Worm (Caenorhabditis elegans) whole organism, L4 larva: ENCODE measurements around the gene npax-3.

ENCODE experiments used
- F44E2.7 ChIP-seq: fragments of 200-800 bp; sonication (Bioruptor generic); IDR thresholded peaks from 2 replicates; pipeline ENCODE4 v2.1.2; 2022; ENCODE audit warnings: missing genetic modification characterization, missing compliant biosample characterization
- T20F7.1 ChIP-seq: fragments of 200-800 bp; sonication (Bioruptor generic); optimal IDR thresholded peaks from 2 replicates; lab custom pipeline; 2018; ENCODE audit warnings: mild to moderate bottlenecking, missing genetic modification characterization, missing compliant biosample characterization
- T26A8.4 ChIP-seq: fragments of 200-800 bp; sonication (Bioruptor generic); IDR thresholded peaks from 2 replicates; pipeline ENCODE4 v1.3.6; 2022; ENCODE audit warnings: missing genetic modification characterization, missing compliant biosample characterization
- ZK337.2 ChIP-seq: fragments of 200-800 bp; sonication (Bioruptor generic); IDR thresholded peaks from 2 replicates; pipeline ENCODE4 v1.3.6; 2022; ENCODE audit warnings: missing genetic modification reagents, missing genetic modification characterization, missing compliant biosample characterization
- ZK546.5 ChIP-seq, 2 experiments: sonication (generic microtip); optimal IDR thresholded peaks; 2 replicates each; lab custom pipeline; 2017; ENCODE audit warnings: missing biosample characterization in 2 of 2, missing genetic modification characterization in 2 of 2
- aha-1 ChIP-seq: fragments of 150-350 bp; peaks from one replicate; lab custom pipeline; 2014; ENCODE audit warnings: missing biosample characterization, missing genetic modification characterization
- ama-1 ChIP-seq: fragments of 150-350 bp; optimal IDR thresholded peaks from 2 replicates; lab custom pipeline; 2014; ENCODE audit warnings: inconsistent platforms, mixed read lengths
- attf-4 ChIP-seq: sonication (generic microtip); optimal IDR thresholded peaks from 3 replicates; lab custom pipeline; 2017; ENCODE audit warnings: missing biosample characterization, missing genetic modification characterization
- ceh-82 ChIP-seq: sonication (generic microtip); optimal IDR thresholded peaks from 2 replicates; lab custom pipeline; 2017; ENCODE audit warnings: missing biosample characterization, missing genetic modification characterization
- daf-12 ChIP-seq: fragments of 150-350 bp; optimal IDR thresholded peaks from 2 replicates; lab custom pipeline; 2014; ENCODE audit warnings: missing biosample characterization, missing genetic modification reagents, missing genetic modification characterization
- daf-19 ChIP-seq: fragments of 200-800 bp; sonication (Bioruptor generic); conservative IDR thresholded peaks from 2 replicates; pipeline ENCODE4 v1.3.6; 2022; ENCODE audit warnings: missing genetic modification characterization, missing compliant biosample characterization
- daf-8 ChIP-seq: fragments of 200-800 bp; sonication (Bioruptor generic); IDR thresholded peaks from 2 replicates; pipeline ENCODE4 v1.3.6; 2022; ENCODE audit warnings: missing genetic modification characterization, missing compliant biosample characterization
- dmd-8 ChIP-seq: fragments of 200-800 bp; sonication (Bioruptor generic); IDR thresholded peaks from 2 replicates; pipeline ENCODE4 v1.3.6; 2022; ENCODE audit warnings: missing genetic modification characterization, missing compliant biosample characterization
- dpl-1 ChIP-seq: fragments of 150-350 bp; optimal IDR thresholded peaks from 2 replicates; lab custom pipeline; 2014; ENCODE audit warnings: missing biosample characterization, missing genetic modification reagents, missing genetic modification characterization
- duxl-1 ChIP-seq: sonication (generic microtip); optimal IDR thresholded peaks from 2 replicates; lab custom pipeline; 2016; ENCODE audit warnings: mild to moderate bottlenecking, missing genetic modification characterization, moderate library complexity, missing compliant biosample characterization; ENCODE audit not compliant: poor library complexity
- hif-1 ChIP-seq, 2 experiments: sonication (generic microtip); optimal IDR thresholded peaks; 2 replicates each; lab custom pipeline; 2016 to 2017; ENCODE audit warnings: missing compliant biosample characterization in 2 of 2, missing genetic modification characterization in 2 of 2, missing genetic modification reagents in 2 of 2, missing genotype in 2 of 2, mild to moderate bottlenecking in 1 of 2
- hlh-30 ChIP-seq: sonication (generic microtip); optimal IDR thresholded peaks from 2 replicates; lab custom pipeline; 2017; ENCODE audit warnings: antibody characterized with exemption, mild to moderate bottlenecking, missing genetic modification characterization, missing compliant biosample characterization; ENCODE audit not compliant: insufficient read depth
- lim-7 ChIP-seq: fragments of 200-800 bp; sonication (Bioruptor generic); IDR thresholded peaks from 2 replicates; pipeline ENCODE4 v1.3.6; 2022; ENCODE audit warnings: missing genetic modification characterization, missing compliant biosample characterization
- lin-1 ChIP-seq: fragments of 200-800 bp; sonication (Bioruptor generic); IDR thresholded peaks from 2 replicates; pipeline ENCODE4 v1.3.6; 2022; ENCODE audit warnings: missing genetic modification reagents, missing genetic modification characterization, missing compliant biosample characterization
- lin-39 ChIP-seq: fragments of 150-350 bp; optimal IDR thresholded peaks from 2 replicates; lab custom pipeline; 2014; ENCODE audit warnings: missing biosample characterization, missing genetic modification reagents, missing genetic modification characterization
- lir-3 ChIP-seq: sonication (generic microtip); optimal IDR thresholded peaks from 2 replicates; lab custom pipeline; 2016; ENCODE audit warnings: mild to moderate bottlenecking, missing genetic modification characterization, missing compliant biosample characterization
- lsy-2 ChIP-seq, 2 experiments: fragments of 150-350 bp in 1 of 2; sonication (generic microtip) in 1 of 2; optimal IDR thresholded peaks; 2 replicates each; lab custom pipeline; 2014 to 2017; ENCODE audit warnings: missing biosample characterization in 2 of 2, missing genetic modification characterization in 2 of 2
- madf-9 ChIP-seq: fragments of 200-800 bp; sonication (Bioruptor generic); conservative IDR thresholded peaks from 2 replicates; pipeline ENCODE4 v1.3.6; 2022; ENCODE audit warnings: missing genetic modification reagents, missing genetic modification characterization, missing compliant biosample characterization
- mdt-29 ChIP-seq: fragments of 200-800 bp; sonication (Bioruptor generic); IDR thresholded peaks from 2 replicates; pipeline ENCODE4 v1.3.6; 2022; ENCODE audit warnings: missing genetic modification reagents, missing genetic modification characterization, missing compliant biosample characterization
- mep-1 ChIP-seq: fragments of 150-350 bp; sonication (generic microtip); optimal IDR thresholded peaks from 3 replicates; lab custom pipeline; 2014; ENCODE audit warnings: missing biosample characterization, missing genetic modification characterization
- mxl-2 ChIP-seq: fragments of 200-800 bp; sonication (Bioruptor generic); conservative IDR thresholded peaks from 2 replicates; pipeline ENCODE4 v1.3.6; 2022; ENCODE audit warnings: missing genetic modification reagents, missing genetic modification characterization, missing compliant biosample characterization
- nhr-11 ChIP-seq: fragments of 150-350 bp; optimal IDR thresholded peaks from 2 replicates; lab custom pipeline; 2014; ENCODE audit warnings: missing biosample characterization, missing genetic modification characterization
- nhr-25 ChIP-seq: sonication (generic microtip); optimal IDR thresholded peaks from 2 replicates; lab custom pipeline; 2017; ENCODE audit warnings: missing genetic modification characterization, mild to moderate bottlenecking, missing compliant biosample characterization, antibody characterized with exemption, moderate library complexity, borderline replicate concordance; ENCODE audit not compliant: insufficient read depth
- nhr-41 ChIP-seq: fragments of 200-800 bp; sonication (Bioruptor generic); IDR thresholded peaks from 2 replicates; pipeline ENCODE4 v1.3.6; 2022; ENCODE audit warnings: missing genetic modification reagents, missing genetic modification characterization, missing compliant biosample characterization
- nhr-42 ChIP-seq: fragments of 200-800 bp; sonication (Bioruptor generic); IDR thresholded peaks from 2 replicates; pipeline ENCODE4 v1.3.6; 2022; ENCODE audit warnings: missing genetic modification characterization, missing compliant biosample characterization
- pqm-1 ChIP-seq: sonication (generic microtip); optimal IDR thresholded peaks from 2 replicates; lab custom pipeline; 2017; ENCODE audit warnings: missing biosample characterization, missing genetic modification characterization
- rbr-2 ChIP-seq: sonication (generic microtip); optimal IDR thresholded peaks from 2 replicates; lab custom pipeline; 2016; ENCODE audit warnings: missing genotype, missing genetic modification characterization, missing compliant biosample characterization
- sdz-12 ChIP-seq: fragments of 200-800 bp; sonication (Bioruptor generic); optimal IDR thresholded peaks from 2 replicates; lab custom pipeline; 2018; ENCODE audit warnings: mild to moderate bottlenecking, missing genetic modification characterization, missing compliant biosample characterization
- set-16 ChIP-seq: fragments of 200-800 bp; sonication (Bioruptor generic); IDR thresholded peaks from 2 replicates; pipeline ENCODE4 v1.3.6; 2022; ENCODE audit warnings: missing genetic modification reagents, missing genetic modification characterization, missing compliant biosample characterization
- skn-1 ChIP-seq: fragments of 150-350 bp; optimal IDR thresholded peaks from 2 replicates; lab custom pipeline; 2014; ENCODE audit warnings: missing biosample characterization, missing genetic modification characterization
- tra-1 ChIP-seq: fragments of 200-800 bp; sonication (Bioruptor generic); IDR thresholded peaks from 2 replicates; pipeline ENCODE4 v1.3.6; 2022; ENCODE audit warnings: missing genetic modification reagents, missing genetic modification characterization, missing compliant biosample characterization
- unc-62 ChIP-seq, 3 experiments: fragments of 150-350 bp in 1 of 3; sonication (generic microtip); optimal IDR thresholded peaks in 2 of 3; peaks in 1 of 3; 1 replicate in 1 of 3; 2 replicates in 2 of 3; lab custom pipeline; 2014 to 2017; ENCODE audit warnings: missing biosample characterization in 3 of 3, missing genetic modification characterization in 3 of 3, missing genetic modification reagents in 3 of 3, missing genotype in 1 of 3
- zip-2 ChIP-seq: fragments of 150-350 bp; optimal IDR thresholded peaks from 2 replicates; lab custom pipeline; 2014; ENCODE audit warnings: missing biosample characterization, missing genetic modification characterization
- ztf-11 ChIP-seq: fragments of 150-350 bp; optimal IDR thresholded peaks from 2 replicates; lab custom pipeline; 2014; ENCODE audit warnings: missing biosample characterization, missing genetic modification characterization

The npax-3 gene

ce11 chrIV:10828049-10828448 is at the start of gene npax-3:
npax-3 (minus strand) TSS chrIV:10828149.
- TF ChIP-seq ZK546.5 (tag; optimal IDR thresholded peaks at IDR 0.05; lab: Kevin White, UChicago), result no peak
- no peak for TF ChIP-seq set-16 (GFP tag; lab: Robert Waterston, UW)
- TF ChIP-seq zip-2 (tag; lab: Kevin White, UChicago), result no peak
- TF ChIP-seq mxl-2 (GFP tag; lab: Robert Waterston, UW), result no peak
- no peak for TF ChIP-seq ceh-82 (tag; lab: Kevin White, UChicago)
- TF ChIP-seq ztf-11 (tag; lab: Kevin White, UChicago), result no peak
- TF ChIP-seq dmd-8, result no peak
- no peak for TF ChIP-seq ama-1
- TF ChIP-seq sdz-12 (GFP tag; lab: Kevin White, UChicago), result no peak
- no peak for TF ChIP-seq nhr-41
- TF ChIP-seq duxl-1 (tag; lab: Kevin White, UChicago), result no peak
- no peak for TF ChIP-seq T20F7.1
- no peak for TF ChIP-seq F44E2.7 (GFP tag; lab: Robert Waterston, UW)
- no peak for TF ChIP-seq mdt-29 (GFP tag; lab: Robert Waterston, UW)
- no peak for TF ChIP-seq lim-7 (GFP tag; lab: Robert Waterston, UW)
- no peak for TF ChIP-seq lin-1 (GFP tag; lab: Robert Waterston, UW)
- TF ChIP-seq hif-1 (tag; optimal IDR thresholded peaks at IDR 0.05; lab: Kevin White, UChicago), result no peak
- TF ChIP-seq nhr-11 (tag; lab: Kevin White, UChicago), result no peak
- TF ChIP-seq T26A8.4 (GFP tag; lab: Robert Waterston, UW), result no peak
- no peak for TF ChIP-seq lsy-2 (tag; optimal IDR thresholded peaks at IDR 0.05; lab: Kevin White, UChicago)

ce11 chrIV:10876844-10877243 is 48.9 kb upstream of the npax-3 start, which contains the start of gene fipr-14:
fipr-14 (plus strand) TSS chrIV:10877144.
- TF ChIP-seq aha-1 (tag; lab: Kevin White, UChicago) (no peak), unc-62 (GFP tag; optimal IDR thresholded peaks at IDR 0.05 in 1 of 2; lab: Kevin White, UChicago) (peak in 1 of 2 experiments; percentile 65), unc-62 (tag; optimal IDR thresholded peaks at IDR 0.05; lab: Kevin White, UChicago) (no peak)
- TF ChIP-seq, all 104 proteins: peak for 1

ce11 chrIV:10874527-10874926 is 46.6 kb upstream of the npax-3 start, which contains the start of gene F13E9.12:
F13E9.12 (minus strand) TSS chrIV:10874627.
- TF ChIP-seq daf-8 (GFP tag; lab: Robert Waterston, UW), result no peak
- no peak for TF ChIP-seq duxl-1 (tag; lab: Kevin White, UChicago)
- TF ChIP-seq dpl-1 (GFP tag; lab: Kevin White, UChicago), result no peak
- TF ChIP-seq daf-12 (tag; lab: Kevin White, UChicago), result no peak
- no peak for TF ChIP-seq madf-9 (GFP tag; lab: Robert Waterston, UW)
- no peak for TF ChIP-seq skn-1 (tag; lab: Kevin White, UChicago)
- no peak for TF ChIP-seq lim-7 (GFP tag; lab: Robert Waterston, UW)
- no peak for TF ChIP-seq daf-19
- no peak for TF ChIP-seq hlh-30 (tag; lab: Kevin White, UChicago)
- TF ChIP-seq mep-1 (tag; lab: Kevin White, UChicago), result no peak
- no peak for TF ChIP-seq nhr-42 (GFP tag; lab: Robert Waterston, UW)

- TF ChIP-seq nhr-25 (tag; lab: Kevin White, UChicago) (no peak), tra-1 (GFP tag; lab: Robert Waterston, UW) (no peak), daf-19 (no peak), sdz-12 (GFP tag; lab: Kevin White, UChicago) (no peak), rbr-2 (no peak), attf-4 (no peak), ZK337.2 (GFP tag; lab: Robert Waterston, UW) (no peak), lsy-2 (tag; optimal IDR thresholded peaks at IDR 0.05; lab: Kevin White, UChicago) (no peak), lir-3 (no peak), dpl-1 (GFP tag; lab: Kevin White, UChicago) (no peak), nhr-11 (tag; lab: Kevin White, UChicago) (no peak), pqm-1 (no peak), mxl-2 (GFP tag; lab: Robert Waterston, UW) (no peak), lin-39 (no peak), nhr-42 (GFP tag; lab: Robert Waterston, UW) (no peak)
Observed at ce11 chrIV:10870158-10870557, 42.2 kb upstream of the npax-3 start.
